Fruit fly (Drosophila melanogaster): ENCODE results near the gene Cchl.

- TF ChIP-seq ovo (GFP tag; optimal IDR thresholded peaks at IDR 0.05) (no peak), CG1620 (GFP tag; optimal IDR thresholded peaks at IDR 0.05) (no peak), tj (GFP tag; optimal IDR thresholded peaks at IDR 0.05) (no peak), Clk (GFP tag; optimal IDR thresholded peaks at IDR 0.05) (no peak)
Observed at dm6 chr3R:21976355-21976858, 50.9 kb downstream of the Cchl start.

Measured in whole organism, adult.